Fruit fly (Drosophila melanogaster) whole organism, embryonic: Measurements from ENCODE around the gene AP-1mu.
A peak's percentile ranks its signal among the peaks of the same experiment; 100 is the strongest.

Source experiments
- B-H2 ChIP-seq: fragments of 200-800 bp; sonication (Bioruptor generic); optimal IDR thresholded peaks from 2 replicates; lab custom pipeline; 2018; ENCODE audit warnings: missing biosample characterization, mild to moderate bottlenecking, missing genetic modification characterization
- Bdp1 ChIP-seq: fragments of 200-800 bp; sonication (Bioruptor generic); optimal IDR thresholded peaks from 3 replicates; lab custom pipeline; 2016; ENCODE audit warnings: missing biosample characterization, missing genetic modification characterization
- Bgb ChIP-seq: fragments of 200-800 bp; sonication (Bioruptor generic); IDR thresholded peaks from 2 replicates; pipeline ENCODE4 v1.3.6; 2022; ENCODE audit warnings: missing biosample characterization, missing genetic modification characterization; ENCODE audit not compliant: partially characterized antibody
- CG12659 ChIP-seq: fragments of 200-800 bp; sonication (Bioruptor generic); optimal IDR thresholded peaks from 3 replicates; lab custom pipeline; 2017; ENCODE audit warnings: mild to moderate bottlenecking, missing biosample characterization, missing genetic modification reagents, missing genetic modification characterization
- CG12744 ChIP-seq: fragments of 200-800 bp; sonication (Bioruptor generic); optimal IDR thresholded peaks from 2 replicates; lab custom pipeline; 2016; ENCODE audit warnings: missing biosample characterization, missing genetic modification characterization
- CG12769 ChIP-seq: fragments of 200-800 bp; sonication (Bioruptor generic); optimal IDR thresholded peaks from 2 replicates; lab custom pipeline; 2019; ENCODE audit warnings: missing biosample characterization, mild to moderate bottlenecking, missing genetic modification characterization, moderate library complexity
- CG14965 ChIP-seq: fragments of 200-800 bp; sonication (Bioruptor generic); optimal IDR thresholded peaks from 2 replicates; lab custom pipeline; 2016; ENCODE audit warnings: missing biosample characterization, missing genetic modification characterization, borderline replicate concordance
- CG15514 ChIP-seq: fragments of 200-800 bp; sonication (Bioruptor generic); optimal IDR thresholded peaks from 3 replicates; lab custom pipeline; 2017; ENCODE audit warnings: missing biosample characterization, missing genetic modification characterization, mild to moderate bottlenecking, moderate library complexity, missing genetic modification reagents
- CG1602 ChIP-seq: fragments of 200-800 bp; sonication (Bioruptor generic); optimal IDR thresholded peaks from 3 replicates; lab custom pipeline; 2016; ENCODE audit warnings: missing biosample characterization, missing genetic modification characterization
- CG16815 ChIP-seq: fragments of 200-800 bp; sonication (Bioruptor generic); optimal IDR thresholded peaks from 3 replicates; lab custom pipeline; 2017; ENCODE audit warnings: missing biosample characterization, mild to moderate bottlenecking, missing genetic modification characterization
- CG17802 ChIP-seq: fragments of 200-800 bp; sonication (Bioruptor generic); optimal IDR thresholded peaks from 2 replicates; lab custom pipeline; 2018; ENCODE audit warnings: missing biosample characterization, mild to moderate bottlenecking, missing genetic modification characterization, moderate library complexity
- CG18476 ChIP-seq: fragments of 200-800 bp; sonication (Bioruptor generic); optimal IDR thresholded peaks from 2 replicates; lab custom pipeline; 2016; ENCODE audit warnings: missing biosample characterization, mild to moderate bottlenecking, missing genetic modification characterization
- CG2678 ChIP-seq: fragments of 200-800 bp; sonication (Bioruptor generic); optimal IDR thresholded peaks from 3 replicates; lab custom pipeline; 2019; ENCODE audit warnings: missing biosample characterization, mild to moderate bottlenecking, missing genetic modification characterization, moderate library complexity
- CG30403 ChIP-seq: fragments of 200-800 bp; sonication (Bioruptor generic); optimal IDR thresholded peaks from 3 replicates; lab custom pipeline; 2016; ENCODE audit warnings: missing biosample characterization, missing genetic modification characterization
- CG31224 ChIP-seq: fragments of 200-800 bp; sonication (Bioruptor generic); IDR thresholded peaks from 2 replicates; pipeline ENCODE4 v1.3.6; 2022; ENCODE audit warnings: missing biosample characterization, missing genetic modification characterization
- CG3407 ChIP-seq: fragments of 200-800 bp; sonication (Bioruptor generic); optimal IDR thresholded peaks from 2 replicates; lab custom pipeline; 2018; ENCODE audit warnings: missing biosample characterization, mild to moderate bottlenecking, missing genetic modification characterization
- CG7271 ChIP-seq: fragments of 200-800 bp; sonication (Bioruptor generic); optimal IDR thresholded peaks from 2 replicates; lab custom pipeline; 2018; ENCODE audit warnings: missing biosample characterization, mild to moderate bottlenecking, missing genetic modification characterization, moderate library complexity
- CG7745 ChIP-seq: fragments of 200-800 bp; sonication (Bioruptor generic); optimal IDR thresholded peaks from 2 replicates; lab custom pipeline; 2018; ENCODE audit warnings: missing biosample characterization, mild to moderate bottlenecking, missing genetic modification characterization, moderate library complexity
- CG8478 ChIP-seq: fragments of >200 bp; optimal IDR thresholded peaks from 2 replicates; lab custom pipeline; 2018
- CTCF ChIP-seq: fragments of 200-800 bp; sonication (Bioruptor generic); optimal IDR thresholded peaks from 2 replicates; lab custom pipeline; 2017; ENCODE audit warnings: missing biosample characterization, mild to moderate bottlenecking, missing genetic modification characterization, moderate library complexity
- Dek ChIP-seq: fragments of 200-800 bp; sonication (Bioruptor generic); optimal IDR thresholded peaks from 3 replicates; lab custom pipeline; 2019; ENCODE audit warnings: missing biosample characterization, mild to moderate bottlenecking, missing genetic modification characterization, moderate library complexity
- Dip2 ChIP-seq: fragments of 200-800 bp; sonication (Bioruptor generic); IDR thresholded peaks from 2 replicates; pipeline ENCODE4 v1.3.6; 2022; ENCODE audit warnings: missing biosample characterization, missing genetic modification characterization
- Dll ChIP-seq: fragments of 200-800 bp; sonication (Bioruptor generic); IDR thresholded peaks from 4 replicates; pipeline ENCODE4 v1.3.6; 2022; ENCODE audit warnings: missing biosample characterization, missing genetic modification characterization; ENCODE audit not compliant: partially characterized antibody
- Dp ChIP-seq: fragments of 200-800 bp; sonication (Bioruptor generic); optimal IDR thresholded peaks from 2 replicates; lab custom pipeline; 2018; ENCODE audit warnings: missing biosample characterization, mild to moderate bottlenecking, missing genetic modification characterization, moderate library complexity
- Ets65A ChIP-seq: fragments of 200-800 bp; sonication (Bioruptor generic); peaks from one replicate; lab custom pipeline; 2016; ENCODE audit warnings: missing biosample characterization, missing genetic modification characterization
- Hey ChIP-seq: fragments of 200-800 bp; sonication (Bioruptor generic); optimal IDR thresholded peaks from 3 replicates; lab custom pipeline; 2018; ENCODE audit warnings: missing biosample characterization, mild to moderate bottlenecking, missing genetic modification characterization
- Hr3 ChIP-seq: fragments of 200-800 bp; sonication (Bioruptor generic); optimal IDR thresholded peaks from 3 replicates; lab custom pipeline; 2016; ENCODE audit warnings: missing biosample characterization, missing genetic modification characterization
- Hsf ChIP-seq: fragments of 200-800 bp; sonication (Bioruptor generic); optimal IDR thresholded peaks from 3 replicates; lab custom pipeline; 2016; ENCODE audit warnings: missing biosample characterization, missing genetic modification characterization
- Lhr ChIP-seq: fragments of 200-800 bp; sonication (Bioruptor generic); optimal IDR thresholded peaks from 3 replicates; lab custom pipeline; 2017; ENCODE audit warnings: mild to moderate bottlenecking, missing biosample characterization, missing genetic modification reagents, missing genetic modification characterization
- NfI ChIP-seq: fragments of 200-800 bp; sonication (Bioruptor generic); optimal IDR thresholded peaks from 3 replicates; lab custom pipeline; 2018; ENCODE audit warnings: missing biosample characterization, mild to moderate bottlenecking, missing genetic modification characterization, moderate library complexity
- Optix ChIP-seq: fragments of 200-800 bp; sonication (Bioruptor generic); IDR thresholded peaks from 3 replicates; pipeline ENCODE4 v1.3.6; 2022; ENCODE audit warnings: missing biosample characterization, missing genetic modification characterization
- Side ChIP-seq: fragments of 200-800 bp; sonication (Bioruptor generic); optimal IDR thresholded peaks from 2 replicates; lab custom pipeline; 2016; ENCODE audit warnings: missing biosample characterization, missing genetic modification characterization
- Spps ChIP-seq: fragments of 200-800 bp; sonication (Bioruptor generic); optimal IDR thresholded peaks from 2 replicates; lab custom pipeline; 2018; ENCODE audit warnings: missing biosample characterization, mild to moderate bottlenecking, missing genetic modification characterization
- Trl ChIP-seq, 3 experiments: fragments of >200 bp in 2 of 3; fragments of 200-800 bp in 1 of 3; sonication (Bioruptor generic) in 1 of 3; optimal IDR thresholded peaks; 2 replicates in 1 of 3; 3 replicates in 2 of 3; lab custom pipeline; 2016 to 2017; ENCODE audit warnings: missing biosample characterization in 1 of 3, missing genetic modification characterization in 1 of 3
- Xbp1 ChIP-seq: fragments of 200-800 bp; sonication (Bioruptor generic); optimal IDR thresholded peaks from 3 replicates; lab custom pipeline; 2016; ENCODE audit warnings: missing biosample characterization, mild to moderate bottlenecking, missing genetic modification characterization
- amos ChIP-seq: fragments of 200-800 bp; sonication (Bioruptor generic); IDR thresholded peaks from 2 replicates; pipeline ENCODE4 v1.3.6; 2022; ENCODE audit warnings: missing biosample characterization, missing genetic modification characterization; ENCODE audit not compliant: partially characterized antibody
- bsh ChIP-seq, 2 experiments: fragments of 200-800 bp; sonication (Bioruptor generic); optimal IDR thresholded peaks; 2 replicates each; lab custom pipeline; 2017 to 2018; ENCODE audit warnings: mild to moderate bottlenecking in 2 of 2, missing biosample characterization in 2 of 2, missing genetic modification characterization in 2 of 2, moderate library complexity in 1 of 2
- cato ChIP-seq: fragments of 200-800 bp; sonication (Bioruptor generic); optimal IDR thresholded peaks from 2 replicates; lab custom pipeline; 2016; ENCODE audit warnings: missing biosample characterization, missing genetic modification characterization, borderline replicate concordance
- caup ChIP-seq: fragments of 200-800 bp; sonication (Bioruptor generic); optimal IDR thresholded peaks from 3 replicates; lab custom pipeline; 2017; ENCODE audit warnings: missing biosample characterization, mild to moderate bottlenecking, missing genetic modification characterization, moderate library complexity; ENCODE audit not compliant: severe bottlenecking
- corto ChIP-seq: fragments of 200-800 bp; sonication (Bioruptor generic); optimal IDR thresholded peaks from 2 replicates; lab custom pipeline; 2016; ENCODE audit warnings: missing biosample characterization, mild to moderate bottlenecking, missing genetic modification characterization, moderate library complexity
- en ChIP-seq: fragments of 200-800 bp; sonication (Bioruptor generic); optimal IDR thresholded peaks from 2 replicates; lab custom pipeline; 2016; ENCODE audit warnings: missing biosample characterization, missing genetic modification characterization
- gcm2 ChIP-seq: fragments of 200-800 bp; sonication (Bioruptor generic); optimal IDR thresholded peaks from 2 replicates; lab custom pipeline; 2016; ENCODE audit warnings: missing biosample characterization, missing genetic modification characterization
- mam ChIP-seq: fragments of 200-800 bp; sonication (Bioruptor generic); optimal IDR thresholded peaks from 3 replicates; lab custom pipeline; 2016; ENCODE audit warnings: missing biosample characterization, missing genetic modification characterization
- salm ChIP-seq: fragments of 200-800 bp; sonication (Bioruptor generic); optimal IDR thresholded peaks from 2 replicates; lab custom pipeline; 2018; ENCODE audit warnings: missing biosample characterization, mild to moderate bottlenecking, missing genetic modification characterization
- tin ChIP-seq: fragments of 200-800 bp; sonication (Bioruptor generic); optimal IDR thresholded peaks from 3 replicates; lab custom pipeline; 2016; ENCODE audit warnings: missing biosample characterization, missing genetic modification characterization
- tup ChIP-seq: fragments of 200-800 bp; sonication (Bioruptor generic); optimal IDR thresholded peaks from 2 replicates; lab custom pipeline; 2016; ENCODE audit warnings: missing biosample characterization, mild to moderate bottlenecking, missing genetic modification characterization, moderate library complexity
- tx ChIP-seq: fragments of 200-800 bp; sonication (Bioruptor generic); optimal IDR thresholded peaks from 2 replicates; lab custom pipeline; 2016; ENCODE audit warnings: missing biosample characterization, missing genetic modification characterization
- zen2 ChIP-seq: fragments of 200-800 bp; sonication (Bioruptor generic); IDR thresholded peaks from 3 replicates; pipeline ENCODE4 v1.3.6; 2022; ENCODE audit warnings: missing biosample characterization, missing genetic modification characterization; ENCODE audit not compliant: partially characterized antibody

Gene AP-1mu

dm6 chr3R:9532437-9533180 lies 26.7 kb downstream of the AP-1mu start, which contains the start of gene by (continued):
- TF ChIP-seq Bdp1 (GFP tag; lab: Kevin White, UChicago) (no peak), zen2 (peak; percentile 49; the same call in 1 of the 3 replicates), Dp (GFP tag; lab: Kevin White, UChicago) (no peak), CG31224 (no peak), Hsf (GFP tag; lab: Kevin White, UChicago) (no peak), Hey (no peak), CG7745 (tag; lab: Kevin White, UChicago) (no peak)

- TF ChIP-seq CTCF (GFP tag; lab: Kevin White, UChicago): no peak
- no peak for TF ChIP-seq CG17802 (tag; lab: Kevin White, UChicago)
- no peak for TF ChIP-seq Bdp1 (GFP tag; lab: Kevin White, UChicago)
- TF ChIP-seq CG2678: peak; percentile 8
- peak; percentile 10 for TF ChIP-seq NfI (GFP tag; lab: Kevin White, UChicago)
- no peak for TF ChIP-seq Lhr (GFP tag; lab: Kevin White, UChicago)
- no peak for TF ChIP-seq Bgb (GFP tag; lab: Robert Waterston, UW)
- no peak for TF ChIP-seq Hr3 (GFP tag; lab: Kevin White, UChicago)
- TF ChIP-seq CG12744: no peak
- no peak for TF ChIP-seq Dll (GFP tag; lab: Robert Waterston, UW)
- TF ChIP-seq corto (GFP tag; lab: Kevin White, UChicago): no peak
- no peak for TF ChIP-seq CG8478 (lab: Kevin White, UChicago)
- TF ChIP-seq CG12659 (GFP tag; lab: Kevin White, UChicago): no peak
- no peak for TF ChIP-seq gcm2 (GFP tag; lab: Kevin White, UChicago)
- TF ChIP-seq en (GFP tag; lab: Kevin White, UChicago): no peak
- no peak for TF ChIP-seq CG30403
- TF ChIP-seq Side: no peak
- TF ChIP-seq Dek: peak; percentile 3
- TF ChIP-seq CG14965 (GFP tag; lab: Kevin White, UChicago): no peak
- TF ChIP-seq tin (GFP tag; lab: Kevin White, UChicago): no peak
- TF ChIP-seq CG3407 (GFP tag; lab: Kevin White, UChicago): no peak
- no peak for TF ChIP-seq CG16815
- no peak for TF ChIP-seq tx
- TF ChIP-seq amos (GFP tag; lab: Robert Waterston, UW): no peak
- no peak for TF ChIP-seq tup
- TF ChIP-seq CG18476 (GFP tag; lab: Kevin White, UChicago): no peak
- no peak for TF ChIP-seq CG12769
- TF ChIP-seq CG15514 (GFP tag; lab: Kevin White, UChicago): no peak
- no peak for TF ChIP-seq Dip2 (GFP tag; lab: Robert Waterston, UW)
- TF ChIP-seq mam (GFP tag; lab: Kevin White, UChicago): no peak
- no peak for TF ChIP-seq Trl (optimal IDR thresholded peaks at IDR 0.05; lab: Kevin White, UChicago)
- TF ChIP-seq Trl (GFP tag; optimal IDR thresholded peaks at IDR 0.05; lab: Kevin White, UChicago): no peak
- TF ChIP-seq Xbp1: no peak
- no peak for TF ChIP-seq CG1602 (GFP tag; lab: Kevin White, UChicago)
- no peak for TF ChIP-seq CG7745 (tag; lab: Kevin White, UChicago)
- no peak for TF ChIP-seq cato (GFP tag; lab: Kevin White, UChicago)
- no peak for TF ChIP-seq B-H2 (GFP tag; lab: Kevin White, UChicago)
- TF ChIP-seq CG7271: no peak
- no peak for TF ChIP-seq bsh (GFP tag; optimal IDR thresholded peaks at IDR 0.05; lab: Kevin White, UChicago)
- TF ChIP-seq Optix (GFP tag; lab: Robert Waterston, UW): no peak
- peak; percentile 1 for TF ChIP-seq Spps (tag; lab: Kevin White, UChicago)
- TF ChIP-seq Ets65A (GFP tag; lab: Kevin White, UChicago): peak; percentile 80
- TF ChIP-seq salm (tag; lab: Kevin White, UChicago): no peak
- no peak for TF ChIP-seq caup (GFP tag; lab: Kevin White, UChicago)
Observed at dm6 chr3R:9529913-9530312, 29.4 kb downstream of the AP-1mu start.
